Worm (Caenorhabditis elegans): ENCODE data around the gene F55H2.7.

- TF ChIP-seq mcd-1 (GFP tag; IDR thresholded peaks at IDR 0.05) = 0 out of 2 replicates have a peak, but pooled peaks have one; percentile 19
- no peak for TF ChIP-seq nhr-80 (tag; optimal IDR thresholded peaks at IDR 0.05)
- TF ChIP-seq ama-1 (optimal IDR thresholded peaks at IDR 0.05) = peak; percentile 41
- peak in 1 of 2 experiments; percentile 21 for TF ChIP-seq ama-1 (GFP tag; optimal IDR thresholded peaks at IDR 0.05)
Measured at ce11 chrIII:9509764-9510370, 6.2 kb downstream of the F55H2.7 start.
